Fruit fly (Drosophila melanogaster) whole organism, embryonic: ENCODE measurements around the gene CG31313.

ENCODE experiments used
- CG10654 ChIP-seq: fragments of 200-800 bp; sonication (Bioruptor generic); optimal IDR thresholded peaks from 2 replicates; lab custom pipeline; 2016; ENCODE audit warnings: missing biosample characterization, missing genetic modification characterization
- CG11504 ChIP-seq: fragments of 200-800 bp; sonication (Bioruptor generic); optimal IDR thresholded peaks from 3 replicates; lab custom pipeline; 2019; ENCODE audit warnings: missing biosample characterization, mild to moderate bottlenecking, missing genetic modification characterization, moderate library complexity
- CG12236 ChIP-seq: fragments of 200-800 bp; sonication (Bioruptor generic); optimal IDR thresholded peaks from 2 replicates; lab custom pipeline; 2016; ENCODE audit warnings: missing biosample characterization, missing genetic modification characterization
- CG12391 ChIP-seq: fragments of 200-800 bp; sonication (Bioruptor generic); optimal IDR thresholded peaks from 3 replicates; lab custom pipeline; 2018; ENCODE audit warnings: missing biosample characterization, mild to moderate bottlenecking, missing genetic modification characterization, moderate library complexity
- CG14441 ChIP-seq: fragments of 200-800 bp; sonication (Bioruptor generic); IDR thresholded peaks from 2 replicates; pipeline ENCODE4 v1.3.6; 2022; ENCODE audit warnings: missing biosample characterization, missing genetic modification characterization
- CG15269 ChIP-seq: fragments of 200-800 bp; sonication (Bioruptor generic); optimal IDR thresholded peaks from 2 replicates; lab custom pipeline; 2018; ENCODE audit warnings: missing biosample characterization, mild to moderate bottlenecking, missing genetic modification characterization, moderate library complexity
- CG1602 ChIP-seq: fragments of 200-800 bp; sonication (Bioruptor generic); optimal IDR thresholded peaks from 3 replicates; lab custom pipeline; 2016; ENCODE audit warnings: missing biosample characterization, missing genetic modification characterization
- CG16813 ChIP-seq: fragments of 200-800 bp; sonication (Bioruptor generic); IDR thresholded peaks from 3 replicates; pipeline ENCODE4 v1.3.6; 2022; ENCODE audit warnings: missing biosample characterization, missing genetic modification characterization; ENCODE audit not compliant: partially characterized antibody
- CG17361 ChIP-seq: fragments of 200-800 bp; sonication (Bioruptor generic); IDR thresholded peaks from 3 replicates; pipeline ENCODE4 v1.3.6; 2022; ENCODE audit warnings: missing biosample characterization, missing genetic modification characterization
- CG2120 ChIP-seq: fragments of 200-800 bp; sonication (Bioruptor generic); optimal IDR thresholded peaks from 3 replicates; lab custom pipeline; 2016; ENCODE audit warnings: missing biosample characterization, missing genetic modification characterization
- CG2678 ChIP-seq: fragments of 200-800 bp; sonication (Bioruptor generic); optimal IDR thresholded peaks from 3 replicates; lab custom pipeline; 2019; ENCODE audit warnings: missing biosample characterization, mild to moderate bottlenecking, missing genetic modification characterization, moderate library complexity
- CG30020 ChIP-seq: fragments of 200-800 bp; optimal IDR thresholded peaks from 2 replicates; lab custom pipeline; 2019; ENCODE audit warnings: missing biosample characterization, mild to moderate bottlenecking, missing genetic modification characterization, moderate library complexity
- CG43689 ChIP-seq: fragments of 200-800 bp; sonication (Bioruptor generic); IDR thresholded peaks from 2 replicates; pipeline ENCODE4 v1.3.6; 2022; ENCODE audit warnings: missing biosample characterization, missing genetic modification characterization
- CG5245 ChIP-seq: fragments of 200-800 bp; sonication (Bioruptor generic); optimal IDR thresholded peaks from 3 replicates; lab custom pipeline; 2016; ENCODE audit warnings: missing biosample characterization, missing genetic modification characterization
- CG6254 ChIP-seq: fragments of 200-800 bp; sonication (Bioruptor generic); optimal IDR thresholded peaks from 3 replicates; lab custom pipeline; 2017; ENCODE audit warnings: mild to moderate bottlenecking, missing biosample characterization, missing genetic modification reagents, missing genetic modification characterization
- CG6689 ChIP-seq: fragments of 200-800 bp; sonication (Bioruptor generic); IDR thresholded peaks from 2 replicates; pipeline ENCODE4 v1.3.6; 2022; ENCODE audit warnings: missing biosample characterization, missing genetic modification characterization
- CG9876 ChIP-seq: fragments of 200-800 bp; sonication (Bioruptor generic); optimal IDR thresholded peaks from 2 replicates; lab custom pipeline; 2016; ENCODE audit warnings: missing biosample characterization, missing genetic modification characterization
- CoRest ChIP-seq: fragments of 200-800 bp; sonication (Bioruptor generic); optimal IDR thresholded peaks from 3 replicates; lab custom pipeline; 2018; ENCODE audit warnings: missing biosample characterization, mild to moderate bottlenecking, missing genetic modification characterization, moderate library complexity
- D19B ChIP-seq: fragments of 200-800 bp; sonication (Bioruptor generic); optimal IDR thresholded peaks from 2 replicates; lab custom pipeline; 2017; ENCODE audit warnings: missing biosample characterization, mild to moderate bottlenecking, missing genetic modification characterization
- Gug ChIP-seq: fragments of 200-800 bp; sonication (Bioruptor generic); IDR thresholded peaks from 4 replicates; pipeline ENCODE4 v1.3.6; 2022; ENCODE audit warnings: missing biosample characterization, missing genetic modification characterization
- H15 ChIP-seq: fragments of 200-800 bp; sonication (Bioruptor generic); IDR thresholded peaks from 3 replicates; pipeline ENCODE4 v1.3.6; 2022; ENCODE audit warnings: missing biosample characterization, missing genetic modification characterization
- HHEX ChIP-seq: fragments of 200-800 bp; sonication (Bioruptor generic); optimal IDR thresholded peaks from 3 replicates; lab custom pipeline; 2017; ENCODE audit warnings: missing biosample characterization, mild to moderate bottlenecking, missing genetic modification characterization, missing genetic modification reagents
- MTF-1 ChIP-seq: fragments of 200-800 bp; sonication (Bioruptor generic); optimal IDR thresholded peaks from 2 replicates; lab custom pipeline; 2018; ENCODE audit warnings: missing biosample characterization, mild to moderate bottlenecking, missing genetic modification characterization, borderline replicate concordance
- PHDP ChIP-seq: fragments of 200-800 bp; sonication (Bioruptor generic); optimal IDR thresholded peaks from 3 replicates; lab custom pipeline; 2018; ENCODE audit warnings: missing biosample characterization, mild to moderate bottlenecking, missing genetic modification characterization, moderate library complexity
- Sox100B ChIP-seq: fragments of 200-800 bp; sonication (Bioruptor generic); optimal IDR thresholded peaks from 3 replicates; lab custom pipeline; 2018; ENCODE audit warnings: missing biosample characterization, mild to moderate bottlenecking, missing genetic modification characterization
- Ssrp ChIP-seq: fragments of 200-800 bp; sonication (Bioruptor generic); optimal IDR thresholded peaks from 2 replicates; lab custom pipeline; 2018; ENCODE audit warnings: missing biosample characterization, mild to moderate bottlenecking, missing genetic modification characterization, moderate library complexity
- abd-A ChIP-seq: fragments of 200-800 bp; sonication (Bioruptor generic); optimal IDR thresholded peaks from 3 replicates; lab custom pipeline; 2019; ENCODE audit warnings: missing biosample characterization, mild to moderate bottlenecking, missing genetic modification characterization, moderate library complexity
- bsh ChIP-seq, 2 experiments: fragments of 200-800 bp; sonication (Bioruptor generic); optimal IDR thresholded peaks; 2 replicates each; lab custom pipeline; 2017 to 2018; ENCODE audit warnings: mild to moderate bottlenecking in 2 of 2, missing biosample characterization in 2 of 2, missing genetic modification characterization in 2 of 2, moderate library complexity in 1 of 2
- cg ChIP-seq: fragments of 200-800 bp; sonication (Bioruptor generic); optimal IDR thresholded peaks from 3 replicates; lab custom pipeline; 2019; ENCODE audit warnings: missing biosample characterization, mild to moderate bottlenecking, missing genetic modification characterization, moderate library complexity
- croc ChIP-seq: fragments of 200-800 bp; sonication (Bioruptor generic); conservative IDR thresholded peaks from 3 replicates; pipeline ENCODE4 v1.3.6; 2022; ENCODE audit warnings: missing biosample characterization, missing genetic modification characterization
- dpn ChIP-seq, 2 experiments: fragments of 200-800 bp; sonication (Bioruptor generic); optimal IDR thresholded peaks; 3 replicates each; lab custom pipeline; 2016; ENCODE audit warnings: missing biosample characterization in 2 of 2, missing genetic modification characterization in 2 of 2
- dysf ChIP-seq: fragments of 200-800 bp; sonication (Bioruptor generic); IDR thresholded peaks from 3 replicates; pipeline ENCODE4 v1.3.6; 2022; ENCODE audit warnings: missing biosample characterization, missing genetic modification characterization
- ewg ChIP-seq: fragments of 200-800 bp; sonication (Bioruptor generic); optimal IDR thresholded peaks from 3 replicates; lab custom pipeline; 2017; ENCODE audit warnings: mild to moderate bottlenecking, missing biosample characterization, missing genetic modification reagents, missing genetic modification characterization
- fd102C ChIP-seq: fragments of 200-800 bp; sonication (Bioruptor generic); optimal IDR thresholded peaks from 2 replicates; lab custom pipeline; 2018; ENCODE audit warnings: missing biosample characterization, mild to moderate bottlenecking, missing genetic modification characterization, moderate library complexity
- fd96Cb ChIP-seq: fragments of 200-800 bp; sonication (Bioruptor generic); optimal IDR thresholded peaks from 2 replicates; lab custom pipeline; 2018; ENCODE audit warnings: missing biosample characterization, mild to moderate bottlenecking, missing genetic modification characterization, moderate library complexity
- jigr1 ChIP-seq: fragments of 200-800 bp; sonication (Bioruptor generic); IDR thresholded peaks from 3 replicates; pipeline ENCODE4 v1.3.6; 2022; ENCODE audit warnings: missing biosample characterization, missing genetic modification characterization
- klu ChIP-seq: fragments of 200-800 bp; sonication (Bioruptor generic); IDR thresholded peaks from 2 replicates; pipeline ENCODE4 v1.3.6; 2022; ENCODE audit warnings: missing biosample characterization, missing genetic modification characterization
- lmd ChIP-seq: fragments of 200-800 bp; sonication (Bioruptor generic); IDR thresholded peaks from 2 replicates; pipeline ENCODE4 v1.3.6; 2022; ENCODE audit warnings: missing biosample characterization, missing genetic modification characterization
- odd ChIP-seq: fragments of 200-800 bp; sonication (Bioruptor generic); optimal IDR thresholded peaks from 2 replicates; lab custom pipeline; 2017; ENCODE audit warnings: missing biosample characterization, mild to moderate bottlenecking, missing genetic modification characterization
- onecut ChIP-seq: fragments of 200-800 bp; sonication (Bioruptor generic); IDR thresholded peaks from 2 replicates; pipeline ENCODE4 v1.3.6; 2022; ENCODE audit warnings: missing biosample characterization, missing genetic modification characterization
- org-1 ChIP-seq: fragments of 200-800 bp; sonication (Bioruptor generic); optimal IDR thresholded peaks from 2 replicates; lab custom pipeline; 2017; ENCODE audit warnings: missing biosample characterization, missing genetic modification characterization
- pfk ChIP-seq: fragments of 200-800 bp; sonication (Bioruptor generic); optimal IDR thresholded peaks from 2 replicates; lab custom pipeline; 2018; ENCODE audit warnings: missing biosample characterization, mild to moderate bottlenecking, missing genetic modification characterization, moderate library complexity
- schlank ChIP-seq: fragments of 200-800 bp; sonication (Bioruptor generic); optimal IDR thresholded peaks from 2 replicates; lab custom pipeline; 2018; ENCODE audit warnings: missing biosample characterization, mild to moderate bottlenecking, missing genetic modification characterization
- sd ChIP-seq: fragments of 200-800 bp; sonication (Bioruptor generic); optimal IDR thresholded peaks from 3 replicates; lab custom pipeline; 2018; ENCODE audit warnings: missing biosample characterization, mild to moderate bottlenecking, missing genetic modification characterization, moderate library complexity
- sens ChIP-seq: fragments of 200-800 bp; sonication (Bioruptor generic); peaks from one replicate; lab custom pipeline; 2016; ENCODE audit warnings: missing biosample characterization, missing genetic modification characterization
- unc-4 ChIP-seq: fragments of 200-800 bp; sonication (Bioruptor generic); IDR thresholded peaks from 2 replicates; pipeline ENCODE4 v1.3.6; 2022; ENCODE audit warnings: missing biosample characterization, missing genetic modification characterization; ENCODE audit not compliant: partially characterized antibody
- unpg ChIP-seq: fragments of 200-800 bp; sonication (Bioruptor generic); optimal IDR thresholded peaks from 3 replicates; lab custom pipeline; 2018; ENCODE audit warnings: missing biosample characterization, mild to moderate bottlenecking, missing genetic modification characterization, moderate library complexity
- vnd ChIP-seq: fragments of 200-800 bp; sonication (Bioruptor generic); IDR thresholded peaks from 3 replicates; pipeline ENCODE4 v1.3.6; 2022; ENCODE audit warnings: missing biosample characterization, missing genetic modification characterization; ENCODE audit not compliant: partially characterized antibody

The CG31313 gene

DNA sequence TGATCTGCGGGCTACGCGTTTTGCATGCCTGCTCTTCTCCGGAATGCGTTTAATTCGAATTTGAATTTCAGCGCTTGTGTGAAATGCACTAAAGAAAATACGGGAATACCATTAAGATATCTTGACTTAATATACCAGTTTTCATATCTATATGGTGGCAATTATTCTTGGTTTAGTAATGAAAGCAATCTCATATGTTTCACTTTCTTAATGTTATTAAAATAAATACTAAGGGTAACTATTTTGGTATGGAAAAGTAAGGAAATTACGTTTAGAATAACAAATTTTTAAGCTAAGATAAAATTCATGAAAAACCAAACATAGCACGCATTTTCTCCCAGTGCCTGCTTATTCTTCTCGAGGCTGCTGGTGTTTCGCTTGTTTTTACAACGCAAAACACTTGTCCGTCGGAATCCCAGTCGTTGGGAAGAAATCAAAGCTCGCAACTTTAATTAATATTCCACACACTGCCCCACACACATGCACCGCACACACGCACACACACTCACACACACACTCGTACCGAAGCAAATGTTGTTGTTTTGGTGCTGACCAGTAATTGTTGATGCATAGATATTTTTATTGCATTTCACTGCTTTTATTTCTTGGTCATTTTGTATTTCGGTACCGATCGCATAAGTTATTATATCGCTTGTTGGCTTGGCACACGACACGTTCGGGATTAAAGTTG, 10.7 kb upstream of the CG31313 start (continued):
- TF ChIP-seq pfk (GFP tag; lab: Kevin White, UChicago) (no peak), jigr1 (GFP tag; lab: Robert Waterston, UW) (0 out of 3 replicates have a peak, but pooled peaks have one; percentile 42), MTF-1 (GFP tag; lab: Kevin White, UChicago) (no peak), D19B (GFP tag; lab: Kevin White, UChicago) (no peak), CG17361 (peak; percentile 47; the same call in 2 of the 3 replicates), sens (GFP tag; lab: Kevin White, UChicago) (peak; percentile 61), fd102C (GFP tag; lab: Kevin White, UChicago) (no peak), dysf (0 out of 3 replicates have a peak, but pooled peaks have one; percentile 31), croc (GFP tag; lab: Robert Waterston, UW) (no peak), CG30020 (tag; lab: Kevin White, UChicago) (no peak), sd (tag; lab: Kevin White, UChicago) (no peak), Ssrp (tag; lab: Kevin White, UChicago) (peak; percentile 11), CG2120 (GFP tag; lab: Kevin White, UChicago) (peak; percentile 5), CG9876 (GFP tag; lab: Kevin White, UChicago) (no peak), org-1 (GFP tag; lab: Kevin White, UChicago) (no peak), CG6689 (GFP tag; lab: Robert Waterston, UW) (peak; percentile 39; the same call in 1 of the 2 replicates), Gug (GFP tag; lab: Robert Waterston, UW) (no peak), unc-4 (GFP tag; lab: Robert Waterston, UW) (no peak), PHDP (tag; lab: Kevin White, UChicago) (peak; percentile 26), klu (GFP tag; lab: Robert Waterston, UW) (no peak), CG11504 (tag; lab: Kevin White, UChicago) (peak; percentile 45), CoRest (peak; percentile 41), CG2678 (tag; lab: Kevin White, UChicago) (peak; percentile 50), CG43689 (GFP tag; lab: Robert Waterston, UW) (no peak), CG16813 (GFP tag; lab: Robert Waterston, UW) (no peak), cg (GFP tag; lab: Kevin White, UChicago) (peak; percentile 38), ewg (GFP tag; lab: Kevin White, UChicago) (no peak), CG1602 (GFP tag; lab: Kevin White, UChicago) (no peak), onecut (GFP tag; lab: Robert Waterston, UW) (no peak), CG12391 (peak; percentile 37), CG10654 (GFP tag; lab: Kevin White, UChicago) (no peak), abd-A (no peak), CG6254 (no peak), dpn (GFP tag; optimal IDR thresholded peaks at IDR 0.05; lab: Kevin White, UChicago) (peak in 1 of 2 experiments; percentile 3), Sox100B (GFP tag; lab: Kevin White, UChicago) (no peak), unpg (peak; percentile 39), schlank (no peak), CG14441 (peak; percentile 29; the same call in 1 of the 2 replicates), CG15269 (tag; lab: Kevin White, UChicago) (peak; percentile 29), HHEX (no peak), CG5245 (GFP tag; lab: Kevin White, UChicago) (no peak), vnd (GFP tag; lab: Robert Waterston, UW) (no peak), bsh (GFP tag; optimal IDR thresholded peaks at IDR 0.05; lab: Kevin White, UChicago) (peak in 1 of 2 experiments; percentile 30), lmd (GFP tag; lab: Robert Waterston, UW) (no peak), H15 (GFP tag; lab: Robert Waterston, UW) (0 out of 3 replicates have a peak, but pooled peaks have one; percentile 9), fd96Cb (tag; lab: Kevin White, UChicago) (peak; percentile 30), odd (GFP tag; lab: Kevin White, UChicago) (peak; percentile 18), CG12236 (GFP tag; lab: Kevin White, UChicago) (no peak)
